Fruit fly (Drosophila melanogaster): ENCODE measurements around the gene Src64B.

Src64B gene

dm6 chr3L:4548380-4548779 is 77.6 kb downstream of the Src64B start:
- TF ChIP-seq noc (tag; optimal IDR thresholded peaks at IDR 0.05), result no peak

DNA sequence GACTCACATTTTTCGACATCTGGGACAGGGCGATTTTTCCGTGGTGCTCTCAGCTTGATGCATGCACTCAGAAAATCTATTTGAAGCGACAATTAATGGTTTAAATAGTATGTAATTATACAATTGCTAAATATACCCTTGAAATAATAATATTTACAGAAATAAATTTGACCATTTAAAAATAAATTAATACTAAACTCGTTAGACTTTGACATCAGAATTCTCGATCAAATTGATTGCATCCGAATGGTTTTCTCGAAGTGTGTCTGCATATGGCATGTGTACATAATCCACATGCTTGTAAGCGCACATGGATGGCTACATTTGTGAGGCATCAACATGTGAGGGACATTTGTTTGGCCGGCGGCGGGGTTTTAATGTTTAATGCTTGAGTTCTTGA is 79.3 kb downstream of the Src64B start:
- TF ChIP-seq noc (tag; optimal IDR thresholded peaks at IDR 0.05), result no peak

- no peak for TF ChIP-seq noc (tag; optimal IDR thresholded peaks at IDR 0.05)
Measured at dm6 chr3L:4545731-4546130, 80.3 kb downstream of the Src64B start.

DNA sequence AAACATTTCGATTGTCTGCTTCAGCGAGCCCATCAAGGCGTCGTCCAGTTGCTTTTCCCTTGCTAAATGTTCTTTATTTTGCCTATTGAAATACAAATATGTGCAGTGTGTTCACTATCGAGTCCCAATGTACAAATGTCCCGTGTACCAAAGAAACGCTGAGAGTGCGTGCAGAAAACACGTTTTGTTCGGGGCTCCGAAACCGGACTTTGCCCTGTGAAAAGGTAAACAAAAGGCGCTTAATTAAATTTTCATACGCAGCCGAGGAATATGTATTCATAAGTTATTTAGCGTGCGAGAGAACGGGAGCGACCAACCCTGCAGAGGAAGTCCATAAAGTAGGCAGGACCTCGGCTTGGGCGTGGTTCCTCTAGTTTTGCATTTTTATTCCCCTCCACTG is 80.9 kb downstream of the Src64B start:
- no peak for TF ChIP-seq noc (tag; optimal IDR thresholded peaks at IDR 0.05)

- TF ChIP-seq noc (tag; optimal IDR thresholded peaks at IDR 0.05), result no peak
Measured at dm6 chr3L:4544633-4545032, 81.4 kb downstream of the Src64B start.

DNA sequence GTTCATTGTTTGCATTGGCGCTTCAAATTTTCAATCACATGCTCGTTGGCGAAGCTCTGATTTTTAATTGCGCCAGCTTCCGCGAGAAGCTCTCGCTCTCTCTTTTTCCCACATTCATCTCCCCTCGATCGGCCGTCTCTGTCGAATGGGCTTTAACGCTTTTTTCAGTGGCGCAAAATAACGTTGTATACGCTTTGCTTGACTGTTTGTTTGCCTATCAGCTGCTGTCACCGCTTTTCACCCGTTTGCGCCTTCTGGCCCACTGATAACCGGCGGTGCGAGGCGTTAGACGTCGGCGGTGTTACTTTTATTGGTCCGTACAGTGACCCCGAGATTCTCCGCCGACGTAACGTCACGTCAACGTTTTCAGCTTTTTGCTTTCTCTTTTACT is 82.2 kb downstream of the Src64B start:
- no peak for TF ChIP-seq noc (tag; optimal IDR thresholded peaks at IDR 0.05)

DNA sequence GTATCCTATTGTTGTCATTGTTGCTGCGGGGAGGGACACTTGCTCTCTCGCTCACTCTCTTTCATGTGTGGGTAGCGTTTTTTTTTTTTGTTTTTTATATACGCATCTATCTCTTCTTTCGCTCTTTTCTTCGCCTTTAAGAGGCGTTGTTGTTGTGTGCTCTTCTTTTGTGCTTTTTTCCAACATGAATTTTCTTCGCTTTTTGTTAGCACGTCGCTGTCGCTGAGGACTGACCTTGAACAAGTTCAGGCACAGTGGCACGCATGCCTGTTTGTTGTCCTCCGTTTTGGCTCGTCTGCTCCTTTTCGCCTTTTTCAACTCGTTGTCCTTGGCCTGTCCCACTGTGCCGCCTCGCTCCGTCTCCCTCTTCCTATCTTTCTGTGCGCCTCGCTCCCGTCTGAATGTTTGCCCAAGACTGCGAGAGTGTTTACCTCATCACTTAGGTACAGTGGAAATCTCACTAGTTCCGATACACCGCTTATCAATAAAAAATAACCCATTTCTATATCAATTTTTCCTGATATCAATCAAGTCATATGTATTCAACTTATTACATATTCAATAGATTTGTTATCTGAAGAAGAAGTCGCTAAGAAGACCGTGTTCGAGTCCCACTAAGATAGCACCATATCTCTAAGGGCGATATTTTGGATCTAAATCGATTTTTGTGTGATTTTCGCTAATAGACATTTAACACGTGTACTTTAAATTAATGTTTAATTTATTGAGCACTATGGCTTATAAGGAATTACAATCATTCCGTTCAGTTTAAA is 82.8 kb downstream of the Src64B start:
- peak; percentile 34 for TF ChIP-seq noc (tag; optimal IDR thresholded peaks at IDR 0.05)

DNA sequence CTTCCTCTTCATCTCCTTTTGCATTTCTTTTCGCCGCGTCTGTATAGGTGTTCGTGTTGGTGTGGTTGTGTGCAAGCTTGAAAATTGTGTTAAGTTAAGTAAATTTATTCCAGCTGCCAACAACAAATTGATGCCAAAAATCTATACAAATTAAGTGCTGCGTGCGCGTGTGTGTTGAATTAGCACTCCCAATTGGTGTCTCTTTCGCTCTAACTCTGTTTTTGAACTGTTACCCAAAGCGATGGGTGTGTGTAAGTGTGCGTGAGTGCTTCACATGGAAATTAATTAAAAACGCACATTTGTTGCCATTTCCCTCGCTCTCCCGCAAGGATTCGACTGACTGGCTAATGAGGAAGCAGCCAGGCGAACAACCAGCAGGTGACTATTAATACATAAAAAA is 83.5 kb downstream of the Src64B start:
- no peak for TF ChIP-seq noc (tag; optimal IDR thresholded peaks at IDR 0.05)
